Fruit fly (Drosophila melanogaster) whole organism, embryonic: ENCODE results near the gene CG43675.

ENCODE experiments used
- Adf1 ChIP-seq: fragments of 200-800 bp; sonication (Bioruptor generic); IDR thresholded peaks from 2 replicates; pipeline ENCODE4 v1.3.6; 2022; ENCODE audit warnings: missing biosample characterization, missing genetic modification characterization
- B-H1 ChIP-seq: fragments of 200-800 bp; sonication (Bioruptor generic); IDR thresholded peaks from 3 replicates; pipeline ENCODE4 v1.3.6; 2022; ENCODE audit warnings: missing biosample characterization, missing genetic modification characterization
- BEAF-32 ChIP-seq: fragments of 200-800 bp; sonication (Bioruptor generic); optimal IDR thresholded peaks from 3 replicates; lab custom pipeline; 2017; ENCODE audit warnings: missing biosample characterization, missing genetic modification characterization, mild to moderate bottlenecking, moderate library complexity, missing genetic modification reagents
- CG10267 ChIP-seq: fragments of 200-800 bp; sonication (Bioruptor generic); optimal IDR thresholded peaks from 2 replicates; lab custom pipeline; 2018; ENCODE audit warnings: missing biosample characterization, mild to moderate bottlenecking, missing genetic modification characterization, moderate library complexity
- CG10321 ChIP-seq: fragments of 200-800 bp; sonication (Bioruptor generic); IDR thresholded peaks from 2 replicates; pipeline ENCODE4 v1.3.6; 2022; ENCODE audit warnings: missing biosample characterization, missing genetic modification characterization
- CG10959 ChIP-seq: fragments of 200-800 bp; sonication (Bioruptor generic); IDR thresholded peaks from 2 replicates; pipeline ENCODE4 v1.3.6; 2022; ENCODE audit warnings: missing biosample characterization, missing genetic modification characterization
- CG11247 ChIP-seq: fragments of 200-800 bp; sonication (Bioruptor generic); IDR thresholded peaks from 2 replicates; pipeline ENCODE4 v1.3.6; 2022; ENCODE audit warnings: missing biosample characterization, missing genetic modification characterization
- CG11456 ChIP-seq: fragments of 200-800 bp; sonication (Bioruptor generic); IDR thresholded peaks from 3 replicates; pipeline ENCODE4 v1.3.6; 2022; ENCODE audit warnings: missing biosample characterization, missing genetic modification characterization
- CG11504 ChIP-seq: fragments of 200-800 bp; sonication (Bioruptor generic); optimal IDR thresholded peaks from 3 replicates; lab custom pipeline; 2019; ENCODE audit warnings: missing biosample characterization, mild to moderate bottlenecking, missing genetic modification characterization, moderate library complexity
- CG11696 ChIP-seq: fragments of 200-800 bp; sonication (Bioruptor generic); IDR thresholded peaks from 2 replicates; pipeline ENCODE4 v1.3.6; 2022; ENCODE audit warnings: missing biosample characterization, missing genetic modification characterization
- CG11723 ChIP-seq: fragments of 200-800 bp; sonication (Bioruptor generic); optimal IDR thresholded peaks from 2 replicates; lab custom pipeline; 2017; ENCODE audit warnings: missing biosample characterization, mild to moderate bottlenecking, missing genetic modification characterization
- CG13123 ChIP-seq: fragments of 200-800 bp; sonication (Bioruptor generic); optimal IDR thresholded peaks from 2 replicates; lab custom pipeline; 2016; ENCODE audit warnings: missing biosample characterization, missing genetic modification characterization
- CG15696 ChIP-seq: fragments of 200-800 bp; sonication (Bioruptor generic); optimal IDR thresholded peaks from 2 replicates; lab custom pipeline; 2019; ENCODE audit warnings: missing biosample characterization, mild to moderate bottlenecking, missing genetic modification characterization, moderate library complexity
- CG16815 ChIP-seq: fragments of 200-800 bp; sonication (Bioruptor generic); optimal IDR thresholded peaks from 3 replicates; lab custom pipeline; 2017; ENCODE audit warnings: missing biosample characterization, mild to moderate bottlenecking, missing genetic modification characterization
- CG17568 ChIP-seq: fragments of 200-800 bp; sonication (Bioruptor generic); optimal IDR thresholded peaks from 2 replicates; lab custom pipeline; 2018; ENCODE audit warnings: missing biosample characterization, mild to moderate bottlenecking, missing genetic modification characterization, moderate library complexity
- CG3065 ChIP-seq: fragments of 200-800 bp; sonication (Bioruptor generic); optimal IDR thresholded peaks from 2 replicates; lab custom pipeline; 2016; ENCODE audit warnings: missing biosample characterization, missing genetic modification characterization
- CG3838 ChIP-seq: fragments of 200-800 bp; sonication (Bioruptor generic); optimal IDR thresholded peaks from 3 replicates; lab custom pipeline; 2016; ENCODE audit warnings: missing biosample characterization, missing genetic modification characterization
- CG4854 ChIP-seq: fragments of 200-800 bp; sonication (Bioruptor generic); optimal IDR thresholded peaks from 2 replicates; lab custom pipeline; 2016; ENCODE audit warnings: missing biosample characterization, missing genetic modification characterization, inconsistent platforms
- CG6654 ChIP-seq: fragments of 200-800 bp; sonication (Bioruptor generic); optimal IDR thresholded peaks from 2 replicates; lab custom pipeline; 2017; ENCODE audit warnings: missing biosample characterization, mild to moderate bottlenecking, missing genetic modification characterization
- CG6765 ChIP-seq: fragments of 200-800 bp; sonication (Bioruptor generic); optimal IDR thresholded peaks from 3 replicates; lab custom pipeline; 2017; ENCODE audit warnings: missing biosample characterization, mild to moderate bottlenecking, missing genetic modification characterization
- CG7987 ChIP-seq: fragments of 200-800 bp; sonication (Bioruptor generic); optimal IDR thresholded peaks from 2 replicates; lab custom pipeline; 2018; ENCODE audit warnings: missing biosample characterization, mild to moderate bottlenecking, missing genetic modification characterization, moderate library complexity
- CG8089 ChIP-seq: fragments of 200-800 bp; sonication (Bioruptor generic); optimal IDR thresholded peaks from 3 replicates; lab custom pipeline; 2016; ENCODE audit warnings: missing biosample characterization, missing genetic modification characterization
- CHES-1-like ChIP-seq: fragments of 200-800 bp; sonication (Bioruptor generic); optimal IDR thresholded peaks from 2 replicates; lab custom pipeline; 2016; ENCODE audit warnings: missing biosample characterization, missing genetic modification characterization
- CTCF ChIP-seq: fragments of 200-800 bp; sonication (Bioruptor generic); optimal IDR thresholded peaks from 2 replicates; lab custom pipeline; 2017; ENCODE audit warnings: missing biosample characterization, mild to moderate bottlenecking, missing genetic modification characterization, moderate library complexity
- Chrac-16 ChIP-seq: fragments of 200-800 bp; sonication (Bioruptor generic); optimal IDR thresholded peaks from 3 replicates; lab custom pipeline; 2016; ENCODE audit warnings: missing biosample characterization, missing genetic modification characterization
- Doc3 ChIP-seq: fragments of 200-800 bp; sonication (Bioruptor generic); IDR thresholded peaks from 3 replicates; pipeline ENCODE4 v1.3.6; 2022; ENCODE audit warnings: missing biosample characterization, missing genetic modification characterization; ENCODE audit not compliant: partially characterized antibody
- Drgx ChIP-seq: fragments of 200-800 bp; sonication (Bioruptor generic); IDR thresholded peaks from 2 replicates; pipeline ENCODE4 v1.3.6; 2022; ENCODE audit warnings: missing biosample characterization, missing genetic modification characterization
- Fer3 ChIP-seq: fragments of 200-800 bp; sonication (Bioruptor generic); optimal IDR thresholded peaks from 2 replicates; lab custom pipeline; 2018; ENCODE audit warnings: missing biosample characterization, mild to moderate bottlenecking, missing genetic modification characterization, moderate library complexity
- Hey ChIP-seq: fragments of 200-800 bp; sonication (Bioruptor generic); optimal IDR thresholded peaks from 3 replicates; lab custom pipeline; 2018; ENCODE audit warnings: missing biosample characterization, mild to moderate bottlenecking, missing genetic modification characterization
- Hsf ChIP-seq: fragments of 200-800 bp; sonication (Bioruptor generic); optimal IDR thresholded peaks from 3 replicates; lab custom pipeline; 2016; ENCODE audit warnings: missing biosample characterization, missing genetic modification characterization
- Lhr ChIP-seq: fragments of 200-800 bp; sonication (Bioruptor generic); optimal IDR thresholded peaks from 3 replicates; lab custom pipeline; 2017; ENCODE audit warnings: mild to moderate bottlenecking, missing biosample characterization, missing genetic modification reagents, missing genetic modification characterization
- NfI ChIP-seq: fragments of 200-800 bp; sonication (Bioruptor generic); optimal IDR thresholded peaks from 3 replicates; lab custom pipeline; 2018; ENCODE audit warnings: missing biosample characterization, mild to moderate bottlenecking, missing genetic modification characterization, moderate library complexity
- Side ChIP-seq: fragments of 200-800 bp; sonication (Bioruptor generic); optimal IDR thresholded peaks from 2 replicates; lab custom pipeline; 2016; ENCODE audit warnings: missing biosample characterization, missing genetic modification characterization
- Sox100B ChIP-seq: fragments of 200-800 bp; sonication (Bioruptor generic); optimal IDR thresholded peaks from 3 replicates; lab custom pipeline; 2018; ENCODE audit warnings: missing biosample characterization, mild to moderate bottlenecking, missing genetic modification characterization
- ase ChIP-seq: fragments of 200-800 bp; sonication (Bioruptor generic); IDR thresholded peaks from 3 replicates; pipeline ENCODE4 v1.3.6; 2022; ENCODE audit warnings: missing biosample characterization, missing genetic modification characterization
- bcd ChIP-seq: fragments of 200-800 bp; sonication (Bioruptor generic); optimal IDR thresholded peaks from 2 replicates; lab custom pipeline; 2017; ENCODE audit warnings: missing biosample characterization, mild to moderate bottlenecking, missing genetic modification characterization
- chn ChIP-seq: fragments of 200-800 bp; sonication (Bioruptor generic); optimal IDR thresholded peaks from 2 replicates; lab custom pipeline; 2016; ENCODE audit warnings: missing biosample characterization, missing genetic modification characterization
- fd64A ChIP-seq: fragments of 200-800 bp; sonication (Bioruptor generic); optimal IDR thresholded peaks from 3 replicates; lab custom pipeline; 2018; ENCODE audit warnings: missing biosample characterization, mild to moderate bottlenecking, missing genetic modification characterization
- ftz-f1 ChIP-seq: fragments of 200-800 bp; sonication (Bioruptor generic); optimal IDR thresholded peaks from 2 replicates; lab custom pipeline; 2016; ENCODE audit warnings: missing biosample characterization, missing genetic modification characterization
- gfzf ChIP-seq: fragments of 200-800 bp; sonication (Bioruptor generic); optimal IDR thresholded peaks from 2 replicates; lab custom pipeline; 2016; ENCODE audit warnings: missing biosample characterization, mild to moderate bottlenecking, missing genetic modification characterization, moderate library complexity
- gt ChIP-seq: fragments of 200-800 bp; sonication (Bioruptor generic); IDR thresholded peaks from 2 replicates; pipeline ENCODE4 v1.3.6; 2022; ENCODE audit warnings: missing biosample characterization, missing genetic modification characterization
- h ChIP-seq: fragments of >200 bp; optimal IDR thresholded peaks from 2 replicates; lab custom pipeline; 2017
- jing ChIP-seq: fragments of 200-800 bp; sonication (Bioruptor generic); optimal IDR thresholded peaks from 2 replicates; lab custom pipeline; 2018; ENCODE audit warnings: missing biosample characterization, mild to moderate bottlenecking, missing genetic modification characterization
- kay ChIP-seq: fragments of 200-800 bp; sonication (Bioruptor generic); optimal IDR thresholded peaks from 2 replicates; lab custom pipeline; 2016; ENCODE audit warnings: missing biosample characterization, missing genetic modification characterization
- lov ChIP-seq, 2 experiments: fragments of 200-800 bp in 1 of 2; fragments of >200 bp in 1 of 2; sonication (Bioruptor generic) in 1 of 2; IDR thresholded peaks in 1 of 2; optimal IDR thresholded peaks in 1 of 2; 2 replicates in 1 of 2; 3 replicates in 1 of 2; pipeline versions ENCODE4 v1.3.6 to Lab custom; 2017 to 2022; ENCODE audit warnings: missing biosample characterization in 1 of 2, missing genetic modification characterization in 1 of 2
- odd ChIP-seq: fragments of 200-800 bp; sonication (Bioruptor generic); optimal IDR thresholded peaks from 2 replicates; lab custom pipeline; 2017; ENCODE audit warnings: missing biosample characterization, mild to moderate bottlenecking, missing genetic modification characterization
- otp ChIP-seq: fragments of 200-800 bp; sonication (Bioruptor generic); IDR thresholded peaks from 3 replicates; pipeline ENCODE4, ENCODE4 v1.3.6; 2022; ENCODE audit warnings: missing biosample characterization, missing genetic modification characterization
- sna ChIP-seq: fragments of 200-800 bp; sonication (Bioruptor generic); IDR thresholded peaks from 2 replicates; pipeline ENCODE4 v1.3.6; 2022; ENCODE audit warnings: missing biosample characterization, missing genetic modification characterization; ENCODE audit not compliant: partially characterized antibody
- zen2 ChIP-seq: fragments of 200-800 bp; sonication (Bioruptor generic); IDR thresholded peaks from 3 replicates; pipeline ENCODE4 v1.3.6; 2022; ENCODE audit warnings: missing biosample characterization, missing genetic modification characterization; ENCODE audit not compliant: partially characterized antibody
- zfh2 ChIP-seq: fragments of 200-800 bp; sonication (Bioruptor generic); optimal IDR thresholded peaks from 2 replicates; lab custom pipeline; 2016; ENCODE audit warnings: missing biosample characterization, missing genetic modification characterization

The CG43675 gene

dm6 chr3R:9378644-9379411, 23.5 kb downstream of the CG43675 start (continued):
- TF ChIP-seq h (lab: Kevin White, UChicago) (no peak), gt (GFP tag; lab: Robert Waterston, UW) (no peak), otp (GFP tag; lab: Robert Waterston, UW) (no peak), odd (GFP tag; lab: Kevin White, UChicago) (peak; percentile 40), CG10267 (tag; lab: Kevin White, UChicago) (peak; percentile 86), CG11723 (GFP tag; lab: Kevin White, UChicago) (peak; percentile 20), CG15696 (peak; percentile 92), CG11696 (GFP tag; lab: Robert Waterston, UW) (no peak), CG3065 (GFP tag; lab: Kevin White, UChicago) (peak; percentile 6), CG7987 (GFP tag; lab: Kevin White, UChicago) (no peak), Drgx (peak; percentile 40), Adf1 (GFP tag; lab: Robert Waterston, UW) (no peak), Chrac-16 (GFP tag; lab: Kevin White, UChicago) (peak; percentile 47), gfzf (GFP tag; lab: Kevin White, UChicago) (no peak), CG17568 (peak; percentile 0), B-H1 (no peak), zfh2 (GFP tag; lab: Kevin White, UChicago) (no peak), CG11456 (GFP tag; lab: Robert Waterston, UW) (no peak), fd64A (GFP tag; lab: Kevin White, UChicago) (no peak), sna (GFP tag; lab: Robert Waterston, UW) (no peak), CG6765 (GFP tag; lab: Kevin White, UChicago) (no peak), CG10321 (GFP tag; lab: Robert Waterston, UW) (no peak), CG3838 (GFP tag; lab: Kevin White, UChicago) (no peak), Lhr (GFP tag; lab: Kevin White, UChicago) (peak; percentile 10), NfI (GFP tag; lab: Kevin White, UChicago) (no peak), CG16815 (peak; percentile 67), CG11247 (0 out of 2 replicates have a peak, but pooled peaks have one; percentile 7), CG6654 (GFP tag; lab: Kevin White, UChicago) (no peak), ase (GFP tag; lab: Robert Waterston, UW) (no peak), CG11504 (tag; lab: Kevin White, UChicago) (peak; percentile 57), jing (GFP tag; lab: Kevin White, UChicago) (no peak), bcd (GFP tag; lab: Kevin White, UChicago) (peak; percentile 34), Hsf (GFP tag; lab: Kevin White, UChicago) (no peak), kay (GFP tag; lab: Kevin White, UChicago) (no peak), Fer3 (tag; lab: Kevin White, UChicago) (no peak), ftz-f1 (GFP tag; lab: Kevin White, UChicago) (no peak), Hey (no peak), Doc3 (no peak), Sox100B (GFP tag; lab: Kevin White, UChicago) (peak; percentile 70), Side (GFP tag; lab: Kevin White, UChicago) (no peak), CG4854 (GFP tag; lab: Kevin White, UChicago) (no peak), chn (GFP tag; lab: Kevin White, UChicago) (peak; percentile 9), CG10959 (peak; percentile 63; the same call in 1 of the 2 replicates), BEAF-32 (GFP tag; lab: Kevin White, UChicago) (no peak), lov (optimal IDR thresholded peaks at IDR 0.05; lab: Kevin White, UChicago) (no peak), lov (GFP tag; IDR thresholded peaks at IDR 0.05; lab: Robert Waterston, UW) (0 out of 3 replicates have a peak, but pooled peaks have one; percentile 37), zen2 (GFP tag; lab: Robert Waterston, UW) (no peak), CHES-1-like (no peak), CG13123 (GFP tag; lab: Kevin White, UChicago) (peak; percentile 37), CTCF (GFP tag; lab: Kevin White, UChicago) (no peak), CG8089 (GFP tag; lab: Kevin White, UChicago) (no peak)
